Fruit fly (Drosophila melanogaster) whole organism, embryonic: ENCODE results near the gene Polr1F.

Experiments used
- Antp ChIP-seq: fragments of 200-800 bp; sonication (Bioruptor generic); optimal IDR thresholded peaks from 3 replicates; lab custom pipeline; 2016; ENCODE audit warnings: missing biosample characterization, missing genetic modification characterization
- Asciz ChIP-seq: fragments of 200-800 bp; sonication (Bioruptor generic); optimal IDR thresholded peaks from 2 replicates; lab custom pipeline; 2017; ENCODE audit warnings: missing biosample characterization, mild to moderate bottlenecking, missing genetic modification characterization, missing genetic modification reagents
- CG10209 ChIP-seq: fragments of 200-800 bp; sonication (Bioruptor generic); optimal IDR thresholded peaks from 3 replicates; lab custom pipeline; 2017; ENCODE audit warnings: missing biosample characterization, mild to moderate bottlenecking, missing genetic modification characterization, missing genetic modification reagents
- CG12071 ChIP-seq: fragments of 200-800 bp; sonication (Bioruptor generic); optimal IDR thresholded peaks from 3 replicates; lab custom pipeline; 2018; ENCODE audit warnings: missing biosample characterization, mild to moderate bottlenecking, missing genetic modification characterization
- CG12391 ChIP-seq: fragments of 200-800 bp; sonication (Bioruptor generic); optimal IDR thresholded peaks from 3 replicates; lab custom pipeline; 2018; ENCODE audit warnings: missing biosample characterization, mild to moderate bottlenecking, missing genetic modification characterization, moderate library complexity
- CG14441 ChIP-seq: fragments of 200-800 bp; sonication (Bioruptor generic); IDR thresholded peaks from 2 replicates; pipeline ENCODE4 v1.3.6; 2022; ENCODE audit warnings: missing biosample characterization, missing genetic modification characterization
- CG14860 ChIP-seq: fragments of 200-800 bp; sonication (Bioruptor generic); IDR thresholded peaks from 3 replicates; pipeline ENCODE4 v1.3.6; 2022; ENCODE audit warnings: missing biosample characterization, missing genetic modification characterization; ENCODE audit not compliant: partially characterized antibody
- CG1529 ChIP-seq: fragments of 200-800 bp; sonication (Bioruptor generic); optimal IDR thresholded peaks from 3 replicates; lab custom pipeline; 2018; ENCODE audit warnings: missing biosample characterization, missing genetic modification characterization
- CG1603 ChIP-seq: fragments of 200-800 bp; sonication (Bioruptor generic); optimal IDR thresholded peaks from 2 replicates; lab custom pipeline; 2019; ENCODE audit warnings: missing biosample characterization, mild to moderate bottlenecking, missing genetic modification characterization, moderate library complexity
- CG1647 ChIP-seq: fragments of 200-800 bp; sonication (Bioruptor generic); optimal IDR thresholded peaks from 3 replicates; lab custom pipeline; 2016; ENCODE audit warnings: missing biosample characterization, missing genetic modification characterization
- CG16813 ChIP-seq: fragments of 200-800 bp; sonication (Bioruptor generic); IDR thresholded peaks from 3 replicates; pipeline ENCODE4 v1.3.6; 2022; ENCODE audit warnings: missing biosample characterization, missing genetic modification characterization; ENCODE audit not compliant: partially characterized antibody
- CG17829 ChIP-seq: fragments of 200-800 bp; optimal IDR thresholded peaks from 2 replicates; lab custom pipeline; 2019; ENCODE audit warnings: missing biosample characterization, mild to moderate bottlenecking, missing genetic modification characterization, moderate library complexity
- CG18262 ChIP-seq: fragments of 200-800 bp; optimal IDR thresholded peaks from 3 replicates; lab custom pipeline; 2019; ENCODE audit warnings: missing biosample characterization, mild to moderate bottlenecking, missing genetic modification characterization, moderate library complexity
- CG2120 ChIP-seq: fragments of 200-800 bp; sonication (Bioruptor generic); optimal IDR thresholded peaks from 3 replicates; lab custom pipeline; 2016; ENCODE audit warnings: missing biosample characterization, missing genetic modification characterization
- CG2712 ChIP-seq: fragments of 200-800 bp; optimal IDR thresholded peaks from 3 replicates; lab custom pipeline; 2019; ENCODE audit warnings: missing biosample characterization, mild to moderate bottlenecking, missing genetic modification characterization, moderate library complexity
- CG30431 ChIP-seq: fragments of 200-800 bp; sonication (Bioruptor generic); optimal IDR thresholded peaks from 2 replicates; lab custom pipeline; 2017; ENCODE audit warnings: missing biosample characterization, missing genetic modification characterization
- CG34422 ChIP-seq: fragments of 200-800 bp; sonication (Bioruptor generic); IDR thresholded peaks from 3 replicates; pipeline ENCODE4 v1.3.6; 2022; ENCODE audit warnings: missing biosample characterization, missing genetic modification characterization
- CG3847 ChIP-seq: fragments of 200-800 bp; sonication (Bioruptor generic); IDR thresholded peaks from 2 replicates; pipeline ENCODE4 v1.3.6; 2022; ENCODE audit warnings: missing biosample characterization, missing genetic modification characterization
- CG3995 ChIP-seq: fragments of 200-800 bp; sonication (Bioruptor generic); optimal IDR thresholded peaks from 3 replicates; lab custom pipeline; 2016; ENCODE audit warnings: missing biosample characterization, missing genetic modification characterization
- CG5245 ChIP-seq: fragments of 200-800 bp; sonication (Bioruptor generic); optimal IDR thresholded peaks from 3 replicates; lab custom pipeline; 2016; ENCODE audit warnings: missing biosample characterization, missing genetic modification characterization
- CG6689 ChIP-seq: fragments of 200-800 bp; sonication (Bioruptor generic); IDR thresholded peaks from 2 replicates; pipeline ENCODE4 v1.3.6; 2022; ENCODE audit warnings: missing biosample characterization, missing genetic modification characterization
- CG7786 ChIP-seq: fragments of 200-800 bp; sonication (Bioruptor generic); optimal IDR thresholded peaks from 2 replicates; lab custom pipeline; 2016; ENCODE audit warnings: missing biosample characterization, missing genetic modification characterization
- CG8290 ChIP-seq, 3 experiments: fragments of 200-800 bp; sonication (Bioruptor generic); optimal IDR thresholded peaks; 2 replicates each; lab custom pipeline; 2016 to 2019; ENCODE audit warnings: missing biosample characterization in 3 of 3, missing genetic modification characterization in 3 of 3, mild to moderate bottlenecking in 2 of 3, moderate library complexity in 1 of 3
- CG8765 ChIP-seq: fragments of 200-800 bp; sonication (Bioruptor generic); IDR thresholded peaks from 2 replicates; pipeline ENCODE4 v1.3.6; 2022; ENCODE audit warnings: missing biosample characterization, missing genetic modification characterization
- CG8944 ChIP-seq: fragments of 200-800 bp; sonication (Bioruptor generic); optimal IDR thresholded peaks from 3 replicates; lab custom pipeline; 2016; ENCODE audit warnings: missing biosample characterization, missing genetic modification characterization
- CTCF ChIP-seq: fragments of 200-800 bp; sonication (Bioruptor generic); optimal IDR thresholded peaks from 2 replicates; lab custom pipeline; 2017; ENCODE audit warnings: missing biosample characterization, mild to moderate bottlenecking, missing genetic modification characterization, moderate library complexity
- Dip3 ChIP-seq: fragments of 200-800 bp; sonication (Bioruptor generic); optimal IDR thresholded peaks from 3 replicates; lab custom pipeline; 2016; ENCODE audit warnings: missing biosample characterization, missing genetic modification characterization
- HHEX ChIP-seq: fragments of 200-800 bp; sonication (Bioruptor generic); optimal IDR thresholded peaks from 3 replicates; lab custom pipeline; 2017; ENCODE audit warnings: missing biosample characterization, mild to moderate bottlenecking, missing genetic modification characterization, missing genetic modification reagents
- HLH54F ChIP-seq: fragments of 200-800 bp; sonication (Bioruptor generic); optimal IDR thresholded peaks from 3 replicates; lab custom pipeline; 2016; ENCODE audit warnings: missing biosample characterization, missing genetic modification characterization
- Hey ChIP-seq: fragments of 200-800 bp; sonication (Bioruptor generic); optimal IDR thresholded peaks from 3 replicates; lab custom pipeline; 2018; ENCODE audit warnings: missing biosample characterization, mild to moderate bottlenecking, missing genetic modification characterization
- Hmr ChIP-seq: fragments of 200-800 bp; sonication (Bioruptor generic); optimal IDR thresholded peaks from 3 replicates; lab custom pipeline; 2017; ENCODE audit warnings: mild to moderate bottlenecking, missing biosample characterization, missing genetic modification reagents, missing genetic modification characterization
- Lhr ChIP-seq: fragments of 200-800 bp; sonication (Bioruptor generic); optimal IDR thresholded peaks from 3 replicates; lab custom pipeline; 2017; ENCODE audit warnings: mild to moderate bottlenecking, missing biosample characterization, missing genetic modification reagents, missing genetic modification characterization
- Myb ChIP-seq: fragments of 200-800 bp; sonication (Bioruptor generic); optimal IDR thresholded peaks from 2 replicates; lab custom pipeline; 2016; ENCODE audit warnings: missing biosample characterization, missing genetic modification characterization
- Pdp1 ChIP-seq, 2 experiments: fragments of 200-800 bp; sonication (Bioruptor generic); optimal IDR thresholded peaks; 3 replicates each; lab custom pipeline; 2016; ENCODE audit warnings: missing biosample characterization in 2 of 2, missing genetic modification characterization in 2 of 2, mild to moderate bottlenecking in 1 of 2, moderate library complexity in 1 of 2
- Ptx1 ChIP-seq: fragments of 200-800 bp; sonication (Bioruptor generic); IDR thresholded peaks from 2 replicates; pipeline ENCODE4 v1.3.6; 2022; ENCODE audit warnings: missing biosample characterization, missing genetic modification characterization
- ara ChIP-seq: fragments of 200-800 bp; sonication (Bioruptor generic); IDR thresholded peaks from 2 replicates; pipeline ENCODE4 v1.3.6; 2022; ENCODE audit warnings: missing biosample characterization, missing genetic modification characterization
- chif ChIP-seq, 2 experiments: fragments of 200-800 bp; sonication (Bioruptor generic); optimal IDR thresholded peaks; 3 replicates each; lab custom pipeline; 2016; ENCODE audit warnings: missing biosample characterization in 2 of 2, missing genetic modification characterization in 2 of 2
- chm ChIP-seq: fragments of 200-800 bp; sonication (Bioruptor generic); IDR thresholded peaks from 2 replicates; pipeline ENCODE4 v1.3.6; 2022; ENCODE audit warnings: missing biosample characterization, missing genetic modification characterization
- croc ChIP-seq: fragments of 200-800 bp; sonication (Bioruptor generic); conservative IDR thresholded peaks from 3 replicates; pipeline ENCODE4 v1.3.6; 2022; ENCODE audit warnings: missing biosample characterization, missing genetic modification characterization
- fd96Cb ChIP-seq: fragments of 200-800 bp; sonication (Bioruptor generic); optimal IDR thresholded peaks from 2 replicates; lab custom pipeline; 2018; ENCODE audit warnings: missing biosample characterization, mild to moderate bottlenecking, missing genetic modification characterization, moderate library complexity
- grn ChIP-seq: fragments of 200-800 bp; sonication (Bioruptor generic); optimal IDR thresholded peaks from 3 replicates; lab custom pipeline; 2017; ENCODE audit warnings: missing biosample characterization, missing genetic modification characterization
- gsb ChIP-seq: fragments of 200-800 bp; sonication (Bioruptor generic); IDR thresholded peaks from 2 replicates; pipeline ENCODE4 v1.3.6; 2022; ENCODE audit warnings: missing biosample characterization, missing genetic modification characterization
- ham ChIP-seq: fragments of 200-800 bp; sonication (Bioruptor generic); IDR thresholded peaks from 2 replicates; pipeline ENCODE4 v1.3.6; 2022; ENCODE audit warnings: missing biosample characterization, missing genetic modification characterization
- insv ChIP-seq, 2 experiments: fragments of 200-800 bp; sonication (Bioruptor generic); optimal IDR thresholded peaks; 3 replicates each; lab custom pipeline; 2016 to 2018; ENCODE audit warnings: missing biosample characterization in 2 of 2, missing genetic modification characterization in 2 of 2
- pfk ChIP-seq: fragments of 200-800 bp; sonication (Bioruptor generic); optimal IDR thresholded peaks from 2 replicates; lab custom pipeline; 2018; ENCODE audit warnings: missing biosample characterization, mild to moderate bottlenecking, missing genetic modification characterization, moderate library complexity
- pnt ChIP-seq: fragments of 200-800 bp; sonication (Bioruptor generic); optimal IDR thresholded peaks from 3 replicates; lab custom pipeline; 2016; ENCODE audit warnings: missing biosample characterization, missing genetic modification characterization
- pzg ChIP-seq: fragments of 200-800 bp; sonication (Bioruptor generic); optimal IDR thresholded peaks from 3 replicates; lab custom pipeline; 2018; ENCODE audit warnings: missing biosample characterization, mild to moderate bottlenecking, missing genetic modification characterization, moderate library complexity
- repo ChIP-seq: fragments of 200-800 bp; sonication (Bioruptor generic); optimal IDR thresholded peaks from 2 replicates; lab custom pipeline; 2016; ENCODE audit warnings: missing biosample characterization, missing genetic modification characterization
- sens ChIP-seq: fragments of 200-800 bp; sonication (Bioruptor generic); peaks from one replicate; lab custom pipeline; 2016; ENCODE audit warnings: missing biosample characterization, missing genetic modification characterization
- sens-2 ChIP-seq: fragments of 200-800 bp; sonication (Bioruptor generic); IDR thresholded peaks from 2 replicates; pipeline ENCODE4 v1.3.6; 2022; ENCODE audit warnings: missing biosample characterization, missing genetic modification characterization
- sim ChIP-seq: fragments of 200-800 bp; sonication (Bioruptor generic); IDR thresholded peaks from 2 replicates; pipeline ENCODE4 v1.3.6; 2022; ENCODE audit warnings: missing biosample characterization, missing genetic modification characterization
- sug ChIP-seq: fragments of 200-800 bp; optimal IDR thresholded peaks from 2 replicates; lab custom pipeline; 2019; ENCODE audit warnings: missing biosample characterization, mild to moderate bottlenecking, missing genetic modification characterization, moderate library complexity

Polr1F gene

dm6 chr2L:6950096-6950495, 42.5 kb upstream of the Polr1F start, which contains the start of the genes Gas41 and SA1 (continued):
- peak; percentile 56 for TF ChIP-seq pzg (GFP tag; lab: Kevin White, UChicago)
- peak; percentile 66 for TF ChIP-seq croc
- peak; percentile 62; the same call in 1 of the 2 replicates for TF ChIP-seq ham (GFP tag; lab: Robert Waterston, UW)
- TF ChIP-seq Pdp1 (GFP tag; optimal IDR thresholded peaks at IDR 0.05; lab: Kevin White, UChicago), result peak in 1 of 2 experiments; percentile 56
- TF ChIP-seq CG1529 (GFP tag; lab: Kevin White, UChicago), result no peak
- TF ChIP-seq Asciz (GFP tag; lab: Kevin White, UChicago), result peak; percentile 71
- TF ChIP-seq CG12391 (tag; lab: Kevin White, UChicago), result peak; percentile 98
- TF ChIP-seq CG8944 (GFP tag; lab: Kevin White, UChicago), result no peak
- TF ChIP-seq insv (GFP tag; optimal IDR thresholded peaks at IDR 0.05; lab: Kevin White, UChicago), result no peak
- TF ChIP-seq CG10209 (GFP tag; lab: Kevin White, UChicago), result peak; percentile 78
- peak; percentile 63 for TF ChIP-seq gsb (GFP tag; lab: Robert Waterston, UW)
- TF ChIP-seq CG5245 (GFP tag; lab: Kevin White, UChicago), result no peak
- no peak for TF ChIP-seq grn
- peak; percentile 3 for TF ChIP-seq pfk (GFP tag; lab: Kevin White, UChicago)
- peak; percentile 96 for TF ChIP-seq CG2712 (tag; lab: Kevin White, UChicago)
- TF ChIP-seq pnt (GFP tag; lab: Kevin White, UChicago), result peak; percentile 48
- peak; percentile 93 for TF ChIP-seq CG6689
- peak; percentile 10 for TF ChIP-seq CG1647 (GFP tag; lab: Kevin White, UChicago)
- TF ChIP-seq Hmr, result peak; percentile 92
- TF ChIP-seq CG8290 (GFP tag; optimal IDR thresholded peaks at IDR 0.05; lab: Kevin White, UChicago), result peak; percentile 80
- no peak for TF ChIP-seq CG8290 (tag; optimal IDR thresholded peaks at IDR 0.05; lab: Kevin White, UChicago)
- peak; percentile 32 for TF ChIP-seq CG3995 (GFP tag; lab: Kevin White, UChicago)
- TF ChIP-seq CTCF (GFP tag; lab: Kevin White, UChicago), result peak; percentile 28
- peak; percentile 46 for TF ChIP-seq Hey
- peak; percentile 18 for TF ChIP-seq Antp (GFP tag; lab: Kevin White, UChicago)
- no peak for TF ChIP-seq sim (GFP tag; lab: Robert Waterston, UW)
- TF ChIP-seq repo (GFP tag; lab: Kevin White, UChicago), result no peak
- peak; percentile 90 for TF ChIP-seq CG2120 (GFP tag; lab: Kevin White, UChicago)
- TF ChIP-seq HLH54F (GFP tag; lab: Kevin White, UChicago), result peak; percentile 28
- peak; percentile 43 for TF ChIP-seq CG1603 (tag; lab: Kevin White, UChicago)
- no peak for TF ChIP-seq sens-2
- TF ChIP-seq fd96Cb (tag; lab: Kevin White, UChicago), result peak; percentile 72
- TF ChIP-seq Lhr (GFP tag; lab: Kevin White, UChicago), result peak; percentile 1
- no peak for TF ChIP-seq Dip3 (GFP tag; lab: Kevin White, UChicago)
- peak; percentile 47 for TF ChIP-seq CG7786
- peak; percentile 67 for TF ChIP-seq CG8765
- peak; percentile 91 for TF ChIP-seq CG14441 (GFP tag; lab: Robert Waterston, UW)
- TF ChIP-seq CG3847 (GFP tag; lab: Robert Waterston, UW), result no peak
- no peak for TF ChIP-seq CG30431 (GFP tag; lab: Kevin White, UChicago)
- peak; percentile 24 to 44 for TF ChIP-seq chif (GFP tag; optimal IDR thresholded peaks at IDR 0.05; lab: Kevin White, UChicago)
- peak; percentile 44; the same call in 1 of the 3 replicates for TF ChIP-seq CG14860
- peak; percentile 92 for TF ChIP-seq CG18262
- TF ChIP-seq CG17829 (tag; lab: Kevin White, UChicago), result peak; percentile 97
- TF ChIP-seq CG16813 (GFP tag; lab: Robert Waterston, UW), result peak; percentile 76
- peak; percentile 95 for TF ChIP-seq CG34422 (GFP tag; lab: Robert Waterston, UW)
- TF ChIP-seq Ptx1 (GFP tag; lab: Robert Waterston, UW), result no peak
- peak; percentile 67 for TF ChIP-seq chm (GFP tag; lab: Robert Waterston, UW)
- TF ChIP-seq Myb, result no peak
- TF ChIP-seq CG12071 (GFP tag; lab: Kevin White, UChicago), result no peak
- TF ChIP-seq HHEX (GFP tag; lab: Kevin White, UChicago), result peak; percentile 74
- peak; percentile 89 for TF ChIP-seq sens (GFP tag; lab: Kevin White, UChicago)
- TF ChIP-seq sug (tag; lab: Kevin White, UChicago), result peak; percentile 68
- peak; percentile 81 for TF ChIP-seq ara (GFP tag; lab: Robert Waterston, UW)
